Worm (Caenorhabditis elegans) whole organism, L1 larva: ENCODE data around the gene kle-2.

Source experiments
- C16A3.4 ChIP-seq: fragments of 150-350 bp; optimal IDR thresholded peaks from 2 replicates; lab custom pipeline; 2014; ENCODE audit warnings: missing biosample characterization, missing genetic modification characterization
- ama-1 ChIP-seq: fragments of 150-350 bp; optimal IDR thresholded peaks from 2 replicates; lab custom pipeline; 2014
- ceh-82 ChIP-seq, 3 experiments: fragments of 150-350 bp in 1 of 3; sonication (generic microtip) in 2 of 3; optimal IDR thresholded peaks; 2 replicates each; lab custom pipeline; 2014 to 2017; ENCODE audit warnings: missing biosample characterization in 3 of 3, missing genetic modification characterization in 3 of 3
- dsc-1 ChIP-seq: sonication (generic microtip); optimal IDR thresholded peaks from 2 replicates; lab custom pipeline; 2016; ENCODE audit warnings: mild to moderate bottlenecking, missing genetic modification characterization, missing compliant biosample characterization
- lin-15B ChIP-seq: fragments of 150-350 bp; sonication (generic microtip); optimal IDR thresholded peaks from 3 replicates; lab custom pipeline; 2014; ENCODE audit warnings: missing biosample characterization, missing genetic modification characterization
- lsy-2 ChIP-seq, 2 experiments: fragments of 150-350 bp; optimal IDR thresholded peaks; 2 replicates each; lab custom pipeline; 2014; ENCODE audit warnings: missing biosample characterization in 2 of 2, missing genetic modification characterization in 2 of 2
- mep-1 ChIP-seq: fragments of 150-350 bp; optimal IDR thresholded peaks from 2 replicates; lab custom pipeline; 2014; ENCODE audit warnings: missing biosample characterization, missing genetic modification characterization

- TF ChIP-seq mep-1 (no peak), ceh-82 (tag; optimal IDR thresholded peaks at IDR 0.05; lab: Kevin White, UChicago) (no peak), dsc-1 (tag; lab: Kevin White, UChicago) (no peak), C16A3.4 (tag; lab: Kevin White, UChicago) (no peak), lsy-2 (tag; optimal IDR thresholded peaks at IDR 0.05; lab: Kevin White, UChicago) (no peak), ama-1 (lab: Kevin White, UChicago) (no peak), lin-15B (no peak)
These were observed 8.3 kb upstream of the kle-2 start, which contains the start of gene ran-2 for ce11 chrIII:7933235-7933634.
